Worm (Caenorhabditis elegans) whole organism, dauer: Measurements from ENCODE around the gene serp-1.2.

Source experiments
- unc-62 ChIP-seq: sonication (generic microtip); optimal IDR thresholded peaks from 2 replicates; lab custom pipeline; 2017; ENCODE audit warnings: missing biosample characterization, missing genetic modification reagents, missing genetic modification characterization

The serp-1.2 gene

ce11 chrIV:8251346-8251745, 25.9 kb downstream of the serp-1.2 start:
- TF ChIP-seq unc-62 (GFP tag; lab: Kevin White, UChicago) = no peak

- no peak for TF ChIP-seq unc-62 (GFP tag; lab: Kevin White, UChicago)
Observed at ce11 chrIV:8252856-8253255, 27.4 kb downstream of the serp-1.2 start.

- no peak for TF ChIP-seq unc-62 (GFP tag; lab: Kevin White, UChicago)
Observed at ce11 chrIV:8254193-8254592, 28.7 kb downstream of the serp-1.2 start.

ce11 chrIV:8255221-8255620, 29.7 kb downstream of the serp-1.2 start:
- no peak for TF ChIP-seq unc-62 (GFP tag; lab: Kevin White, UChicago)

- no peak for TF ChIP-seq unc-62 (GFP tag; lab: Kevin White, UChicago)
Observed at ce11 chrIV:8259904-8260303, 34.4 kb downstream of the serp-1.2 start, which contains the start of gene K07H8.7. Gene K07H8.7, minus strand, starts transcription at chrIV:8260004.

- no peak for TF ChIP-seq unc-62 (GFP tag; lab: Kevin White, UChicago)
Observed at ce11 chrIV:8260848-8261638, 35.6 kb downstream of the serp-1.2 start, which contains the start of gene vit-6. Gene vit-6, plus strand, starts transcription at chrIV:8261157.

ce11 chrIV:8262671-8263070, 37.2 kb downstream of the serp-1.2 start:
- TF ChIP-seq unc-62 (GFP tag; lab: Kevin White, UChicago) = no peak

ce11 chrIV:8266024-8266949, 40.8 kb downstream of the serp-1.2 start:
- no peak for TF ChIP-seq unc-62 (GFP tag; lab: Kevin White, UChicago)

ce11 chrIV:8268024-8268423, 42.5 kb downstream of the serp-1.2 start, which contains the start of the genes K07H8.5 and K07H8.8:
Gene K07H8.5, plus strand, starts transcription at chrIV:8268324.
Gene K07H8.8, minus strand, starts transcription at chrIV:8268412.
- TF ChIP-seq unc-62 (GFP tag; lab: Kevin White, UChicago) = no peak

ce11 chrIV:8273334-8273733, 47.9 kb downstream of the serp-1.2 start:
- TF ChIP-seq unc-62 (GFP tag; lab: Kevin White, UChicago) = no peak

- no peak for TF ChIP-seq unc-62 (GFP tag; lab: Kevin White, UChicago)
Observed at ce11 chrIV:8275232-8275631, 49.8 kb downstream of the serp-1.2 start, which contains the start of gene K07H8.11. Gene K07H8.11, minus strand, starts transcription at chrIV:8275332.
